Worm (Caenorhabditis elegans) whole organism, L2 larva: Measurements from ENCODE around the gene gadr-2.

Source experiments
- C34F6.9 ChIP-seq: fragments of 150-350 bp; optimal IDR thresholded peaks from 2 replicates; lab custom pipeline; 2014; ENCODE audit warnings: missing biosample characterization, missing genetic modification characterization
- F13H6.1 ChIP-seq: sonication (generic microtip); optimal IDR thresholded peaks from 2 replicates; lab custom pipeline; 2016; ENCODE audit warnings: missing genetic modification characterization, missing compliant biosample characterization
- R02D3.7 ChIP-seq: fragments of 150-350 bp; optimal IDR thresholded peaks from 2 replicates; lab custom pipeline; 2014; ENCODE audit warnings: missing biosample characterization, missing genetic modification characterization
- Y55F3AM.14 ChIP-seq: fragments of 200-800 bp; sonication (Bioruptor generic); optimal IDR thresholded peaks from 2 replicates; lab custom pipeline; 2018; ENCODE audit warnings: mild to moderate bottlenecking, missing genetic modification characterization, missing compliant biosample characterization
- ZK546.5 ChIP-seq: sonication (generic microtip); optimal IDR thresholded peaks from 2 replicates; lab custom pipeline; 2017; ENCODE audit warnings: missing biosample characterization, missing genetic modification characterization
- alr-1 ChIP-seq: fragments of 150-350 bp; optimal IDR thresholded peaks from 2 replicates; lab custom pipeline; 2014; ENCODE audit warnings: missing biosample characterization, missing genetic modification characterization
- aly-2 ChIP-seq: fragments of 150-350 bp; optimal IDR thresholded peaks from 2 replicates; lab custom pipeline; 2014; ENCODE audit warnings: missing biosample characterization, missing genetic modification characterization
- ama-1 ChIP-seq: fragments of 150-350 bp; optimal IDR thresholded peaks from 2 replicates; lab custom pipeline; 2018; ENCODE audit warnings: inconsistent platforms
- blmp-1 ChIP-seq: sonication (generic microtip); optimal IDR thresholded peaks from 2 replicates; lab custom pipeline; 2017; ENCODE audit warnings: missing genetic modification characterization, mild to moderate bottlenecking, missing compliant biosample characterization, antibody characterized with exemption, moderate library complexity; ENCODE audit not compliant: insufficient read depth
- ceh-16 ChIP-seq: fragments of 150-350 bp; optimal IDR thresholded peaks from 2 replicates; lab custom pipeline; 2014; ENCODE audit warnings: missing biosample characterization, missing genetic modification characterization
- ceh-82 ChIP-seq: fragments of 150-350 bp; optimal IDR thresholded peaks from 2 replicates; lab custom pipeline; 2014; ENCODE audit warnings: missing biosample characterization, missing genetic modification characterization
- crh-2 ChIP-seq: sonication (generic microtip); optimal IDR thresholded peaks from 2 replicates; lab custom pipeline; 2017; ENCODE audit warnings: missing biosample characterization, missing genetic modification characterization
- dmd-4 ChIP-seq: sonication (generic microtip); optimal IDR thresholded peaks from 2 replicates; lab custom pipeline; 2017; ENCODE audit warnings: missing biosample characterization, missing genetic modification characterization
- fos-1 ChIP-seq: fragments of 150-350 bp; optimal IDR thresholded peaks from 2 replicates; lab custom pipeline; 2014; ENCODE audit warnings: missing biosample characterization, missing genetic modification characterization
- gmeb-1 ChIP-seq: fragments of 150-350 bp; optimal IDR thresholded peaks from 2 replicates; lab custom pipeline; 2014; ENCODE audit warnings: missing biosample characterization, missing genetic modification characterization
- lin-11 ChIP-seq: fragments of 150-350 bp; sonication (generic microtip); optimal IDR thresholded peaks from 2 replicates; lab custom pipeline; 2014; ENCODE audit warnings: missing biosample characterization, missing genetic modification characterization, inconsistent platforms, mixed read lengths
- lin-13 ChIP-seq: fragments of 150-350 bp; optimal IDR thresholded peaks from 2 replicates; lab custom pipeline; 2014; ENCODE audit warnings: missing biosample characterization, missing genetic modification reagents, missing genetic modification characterization
- lsy-2 ChIP-seq, 2 experiments: fragments of 150-350 bp in 1 of 2; sonication (generic microtip) in 1 of 2; optimal IDR thresholded peaks; 2 replicates each; lab custom pipeline; 2014 to 2017; ENCODE audit warnings: missing biosample characterization in 2 of 2, missing genetic modification characterization in 2 of 2
- mab-5 ChIP-seq: fragments of 150-350 bp; optimal IDR thresholded peaks from 2 replicates; lab custom pipeline; 2014; ENCODE audit warnings: missing biosample characterization, missing genetic modification characterization
- mbf-1 ChIP-seq: sonication (generic microtip); optimal IDR thresholded peaks from 2 replicates; lab custom pipeline; 2017; ENCODE audit warnings: missing biosample characterization, missing genetic modification characterization
- mdl-1 ChIP-seq, 2 experiments: fragments of 150-350 bp in 1 of 2; sonication (generic microtip) in 1 of 2; optimal IDR thresholded peaks; 2 replicates each; lab custom pipeline; 2017; ENCODE audit warnings: missing biosample characterization in 2 of 2, missing genetic modification characterization in 2 of 2
- nhr-10 ChIP-seq: sonication (generic microtip); optimal IDR thresholded peaks from 2 replicates; lab custom pipeline; 2017; ENCODE audit warnings: missing biosample characterization, missing genetic modification characterization
- nhr-11 ChIP-seq: fragments of 150-350 bp; optimal IDR thresholded peaks from 2 replicates; lab custom pipeline; 2014; ENCODE audit warnings: missing biosample characterization, missing genetic modification characterization
- nhr-12 ChIP-seq: fragments of 150-350 bp; optimal IDR thresholded peaks from 2 replicates; lab custom pipeline; 2014; ENCODE audit warnings: missing biosample characterization, missing genetic modification characterization
- nhr-23 ChIP-seq: fragments of 150-350 bp; optimal IDR thresholded peaks from 2 replicates; lab custom pipeline; 2014; ENCODE audit warnings: missing biosample characterization, missing genetic modification reagents, missing genetic modification characterization
- nhr-237 ChIP-seq: fragments of 150-350 bp; optimal IDR thresholded peaks from 2 replicates; lab custom pipeline; 2014; ENCODE audit warnings: missing biosample characterization, missing genetic modification characterization
- nhr-25 ChIP-seq: fragments of 150-350 bp; sonication (generic microtip); optimal IDR thresholded peaks from 3 replicates; lab custom pipeline; 2014; ENCODE audit warnings: missing biosample characterization, missing genetic modification characterization
- nhr-6 ChIP-seq: fragments of 150-350 bp; optimal IDR thresholded peaks from 2 replicates; lab custom pipeline; 2014; ENCODE audit warnings: missing biosample characterization, missing genetic modification characterization
- peb-1 ChIP-seq: fragments of 150-350 bp; optimal IDR thresholded peaks from 2 replicates; lab custom pipeline; 2014; ENCODE audit warnings: missing biosample characterization, missing genetic modification characterization
- sem-4 ChIP-seq: fragments of 150-350 bp; optimal IDR thresholded peaks from 2 replicates; lab custom pipeline; 2014; ENCODE audit warnings: missing biosample characterization, missing genetic modification reagents, missing genetic modification characterization
- skn-1 ChIP-seq: sonication (generic microtip); optimal IDR thresholded peaks from 2 replicates; lab custom pipeline; 2017; ENCODE audit warnings: missing biosample characterization, missing genetic modification characterization
- sma-3 ChIP-seq: sonication (generic microtip); optimal IDR thresholded peaks from 2 replicates; lab custom pipeline; 2016; ENCODE audit warnings: missing genetic modification reagents, missing genetic modification characterization, missing compliant biosample characterization
- sma-9 ChIP-seq, 2 experiments: fragments of 150-350 bp in 1 of 2; sonication (generic microtip) in 1 of 2; optimal IDR thresholded peaks; 2 replicates each; lab custom pipeline; 2014 to 2016; ENCODE audit warnings: missing genetic modification characterization in 2 of 2, mild to moderate bottlenecking in 1 of 2, missing biosample characterization in 1 of 2, missing compliant biosample characterization in 1 of 2, missing genetic modification reagents in 1 of 2, moderate library complexity in 1 of 2
- snpc-4 ChIP-seq: fragments of 150-350 bp; optimal IDR thresholded peaks from 2 replicates; lab custom pipeline; 2014; ENCODE audit warnings: missing biosample characterization, missing genetic modification characterization
- unc-55 ChIP-seq: fragments of 150-350 bp; sonication (generic microtip); optimal IDR thresholded peaks from 3 replicates; lab custom pipeline; 2014; ENCODE audit warnings: missing biosample characterization, missing genetic modification reagents, missing genetic modification characterization
- unc-62 ChIP-seq: fragments of 150-350 bp; optimal IDR thresholded peaks from 2 replicates; lab custom pipeline; 2014; ENCODE audit warnings: missing biosample characterization, missing genetic modification reagents, missing genetic modification characterization
- zag-1 ChIP-seq: fragments of 150-350 bp; optimal IDR thresholded peaks from 2 replicates; lab custom pipeline; 2014; ENCODE audit warnings: missing biosample characterization, missing genetic modification characterization
- ztf-11 ChIP-seq: sonication (generic microtip); optimal IDR thresholded peaks from 2 replicates; lab custom pipeline; 2017; ENCODE audit warnings: missing biosample characterization, missing genetic modification characterization
- ztf-4 ChIP-seq: fragments of 150-350 bp; optimal IDR thresholded peaks from 2 replicates; lab custom pipeline; 2014; ENCODE audit warnings: missing biosample characterization, missing genetic modification characterization

The gadr-2 gene

DNA sequence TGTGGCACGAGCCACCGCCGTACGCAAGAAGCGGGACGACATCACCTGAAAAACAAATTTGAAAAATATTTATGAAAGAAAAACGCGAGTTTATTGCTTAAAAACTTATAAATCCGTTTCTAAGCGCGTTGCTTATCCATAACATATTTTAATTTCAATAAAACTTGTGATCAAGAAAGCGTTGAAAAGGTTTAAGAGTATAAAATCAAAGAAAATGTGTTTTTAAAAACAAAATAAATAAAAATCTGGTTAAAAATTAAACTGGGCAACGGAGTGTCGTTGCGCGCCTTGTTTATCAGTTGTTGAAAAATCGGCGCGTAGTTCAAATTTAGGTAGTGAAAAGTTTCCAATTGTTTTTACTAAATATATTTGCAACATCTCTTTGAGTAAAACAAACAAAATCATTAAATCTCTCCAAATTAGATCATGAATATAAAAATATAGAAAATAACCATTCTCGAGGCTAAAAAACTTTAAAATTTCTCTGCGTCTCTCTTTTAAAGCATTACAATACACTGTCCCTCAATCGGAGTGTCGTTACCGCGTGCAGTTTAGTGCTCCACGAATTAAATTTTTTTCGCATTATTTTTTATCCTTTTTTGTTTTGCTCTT lies 40.0 kb upstream of the gadr-2 start, which contains the start of gene ndua-5:
ndua-5 (minus strand) TSS at position 51 of the 612 bp plus-strand sequence.
- TF ChIP-seq gmeb-1 (tag; lab: Kevin White, UChicago) (peak; percentile 87), ztf-4 (tag; lab: Kevin White, UChicago) (no peak), Y55F3AM.14 (GFP tag; lab: Kevin White, UChicago) (no peak), sma-9 (GFP tag; optimal IDR thresholded peaks at IDR 0.05; lab: Kevin White, UChicago) (peak; percentile 12), sma-9 (tag; optimal IDR thresholded peaks at IDR 0.05; lab: Kevin White, UChicago) (no peak), nhr-12 (tag; lab: Kevin White, UChicago) (no peak), lsy-2 (tag; optimal IDR thresholded peaks at IDR 0.05; lab: Kevin White, UChicago) (peak in 1 of 2 experiments; percentile 70), ztf-11 (tag; lab: Kevin White, UChicago) (no peak), snpc-4 (tag; lab: Kevin White, UChicago) (peak; percentile 68), F13H6.1 (tag; lab: Kevin White, UChicago) (no peak), lin-13 (GFP tag; lab: Kevin White, UChicago) (peak; percentile 27), ceh-82 (tag; lab: Kevin White, UChicago) (no peak), nhr-11 (no peak), sma-3 (GFP tag; lab: Kevin White, UChicago) (peak; percentile 28), crh-2 (tag; lab: Kevin White, UChicago) (peak; percentile 36), nhr-23 (tag; lab: Kevin White, UChicago) (no peak), dmd-4 (tag; lab: Kevin White, UChicago) (no peak), fos-1 (tag; lab: Kevin White, UChicago) (peak; percentile 6), nhr-237 (no peak), blmp-1 (tag; lab: Kevin White, UChicago) (no peak), ceh-16 (tag; lab: Kevin White, UChicago) (no peak), ama-1 (lab: Kevin White, UChicago) (no peak), nhr-25 (tag; lab: Kevin White, UChicago) (peak; percentile 21), unc-55 (GFP tag; lab: Kevin White, UChicago) (peak; percentile 33), unc-62 (GFP tag; lab: Kevin White, UChicago) (no peak), C34F6.9 (tag; lab: Kevin White, UChicago) (peak; percentile 39)

DNA sequence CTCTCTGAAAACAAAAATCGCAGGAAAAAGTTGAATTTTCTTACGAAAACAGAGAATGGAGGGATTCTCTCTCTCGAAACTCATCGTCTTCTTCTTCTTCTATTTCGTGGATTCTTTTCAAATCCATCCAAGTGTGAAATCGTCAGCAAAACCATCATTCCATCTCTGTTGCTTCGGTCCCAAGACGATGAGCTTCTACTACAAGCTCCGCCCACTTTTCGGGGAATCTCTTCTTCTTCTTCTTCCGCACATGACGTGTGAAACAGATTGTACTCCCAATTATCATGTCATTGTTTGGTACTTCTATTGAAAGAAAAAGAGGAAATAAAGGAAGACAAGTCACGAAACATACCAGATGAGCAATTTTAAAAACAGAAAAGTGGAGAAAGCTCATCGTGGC lies 38.2 kb upstream of the gadr-2 start:
- TF ChIP-seq F13H6.1 (tag; lab: Kevin White, UChicago), result no peak
- TF ChIP-seq mab-5 (tag; lab: Kevin White, UChicago), result no peak
- no peak for TF ChIP-seq ceh-82 (tag; lab: Kevin White, UChicago)
- TF ChIP-seq nhr-12 (tag; lab: Kevin White, UChicago), result no peak
- no peak for TF ChIP-seq sma-3 (GFP tag; lab: Kevin White, UChicago)
- TF ChIP-seq alr-1 (tag; lab: Kevin White, UChicago), result no peak
- TF ChIP-seq crh-2 (tag; lab: Kevin White, UChicago), result no peak
- no peak for TF ChIP-seq nhr-10 (tag; lab: Kevin White, UChicago)
- TF ChIP-seq lin-11 (tag; lab: Kevin White, UChicago), result no peak
- TF ChIP-seq sem-4, result no peak
- no peak for TF ChIP-seq nhr-6 (tag; lab: Kevin White, UChicago)
- no peak for TF ChIP-seq skn-1 (tag; lab: Kevin White, UChicago)
- no peak for TF ChIP-seq mdl-1 (tag; optimal IDR thresholded peaks at IDR 0.05; lab: Kevin White, UChicago)
- no peak for TF ChIP-seq zag-1 (tag; lab: Kevin White, UChicago)
- no peak for TF ChIP-seq R02D3.7 (tag; lab: Kevin White, UChicago)

DNA sequence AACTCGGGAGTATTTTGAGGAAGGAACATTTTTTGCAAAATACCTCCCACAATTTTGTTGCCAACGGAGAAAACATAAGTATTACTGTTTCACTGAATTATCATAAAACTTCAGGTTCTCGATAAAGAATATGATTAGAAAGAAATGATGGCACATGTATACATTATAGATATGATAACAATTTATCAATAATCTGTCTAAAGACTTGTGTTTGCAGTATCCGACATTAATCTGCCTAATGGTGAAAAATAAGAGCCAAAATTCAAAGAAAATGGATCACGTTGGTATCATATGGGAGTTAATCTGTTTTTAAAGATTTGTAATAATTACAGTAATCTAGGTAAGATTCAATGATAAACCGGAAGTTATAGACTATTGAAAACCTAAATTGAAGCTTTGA lies 35.7 kb upstream of the gadr-2 start:
- no peak for TF ChIP-seq nhr-10 (tag; lab: Kevin White, UChicago)
- no peak for TF ChIP-seq ceh-16 (tag; lab: Kevin White, UChicago)
- no peak for TF ChIP-seq peb-1 (tag; lab: Kevin White, UChicago)
- TF ChIP-seq nhr-237, result no peak
- no peak for TF ChIP-seq alr-1 (tag; lab: Kevin White, UChicago)
- TF ChIP-seq sma-3 (GFP tag; lab: Kevin White, UChicago), result no peak
- no peak for TF ChIP-seq mab-5 (tag; lab: Kevin White, UChicago)
- TF ChIP-seq ceh-82 (tag; lab: Kevin White, UChicago), result no peak
- TF ChIP-seq mbf-1 (tag; lab: Kevin White, UChicago), result no peak
- TF ChIP-seq crh-2 (tag; lab: Kevin White, UChicago), result no peak
- TF ChIP-seq aly-2 (tag; lab: Kevin White, UChicago), result no peak
- no peak for TF ChIP-seq C34F6.9 (tag; lab: Kevin White, UChicago)
- no peak for TF ChIP-seq nhr-6 (tag; lab: Kevin White, UChicago)
- TF ChIP-seq F13H6.1 (tag; lab: Kevin White, UChicago), result no peak
- no peak for TF ChIP-seq skn-1 (tag; lab: Kevin White, UChicago)
- no peak for TF ChIP-seq ZK546.5 (tag; lab: Kevin White, UChicago)
- no peak for TF ChIP-seq ztf-11 (tag; lab: Kevin White, UChicago)
- no peak for TF ChIP-seq ztf-4 (tag; lab: Kevin White, UChicago)
